Fruit fly (Drosophila melanogaster): ENCODE results near the gene Megf8.

- TF ChIP-seq psq (optimal IDR thresholded peaks at IDR 0.05), result no peak
- no peak for TF ChIP-seq CG8478 (optimal IDR thresholded peaks at IDR 0.05)
- TF ChIP-seq usp (GFP tag; optimal IDR thresholded peaks at IDR 0.05), result no peak
- TF ChIP-seq EcR (GFP tag; optimal IDR thresholded peaks at IDR 0.05), result no peak
- TF ChIP-seq Dll (optimal IDR thresholded peaks at IDR 0.05), result no peak
Observed at dm6 chr2L:8088025-8088789, 44.9 kb downstream of the Megf8 start.

Measured in whole organism.